Worm (Caenorhabditis elegans) whole organism, mixed stage, embryonic: ENCODE results near the gene col-181.

Experiments
- blmp-1 ChIP-seq: fragments of 150-350 bp; optimal IDR thresholded peaks from 2 replicates; lab custom pipeline; 2014; ENCODE audit warnings: missing biosample characterization, missing genetic modification characterization
- elt-3 ChIP-seq: fragments of 150-350 bp; optimal IDR thresholded peaks from 2 replicates; lab custom pipeline; 2014; ENCODE audit warnings: missing biosample characterization, missing genetic modification characterization
- lin-13 ChIP-seq: fragments of 150-350 bp; optimal IDR thresholded peaks from 2 replicates; lab custom pipeline; 2014; ENCODE audit warnings: missing biosample characterization, missing genetic modification characterization
- lsy-2 ChIP-seq: fragments of 150-350 bp; optimal IDR thresholded peaks from 2 replicates; lab custom pipeline; 2014; ENCODE audit warnings: missing biosample characterization, missing genetic modification characterization
- nhr-237 ChIP-seq: fragments of 150-350 bp; optimal IDR thresholded peaks from 2 replicates; lab custom pipeline; 2014; ENCODE audit warnings: missing biosample characterization, missing genetic modification characterization
- nhr-28 ChIP-seq: fragments of 150-350 bp; optimal IDR thresholded peaks from 2 replicates; lab custom pipeline; 2014; ENCODE audit warnings: missing biosample characterization, missing genetic modification characterization
- nhr-76 ChIP-seq: sonication (generic microtip); optimal IDR thresholded peaks from 2 replicates; lab custom pipeline; 2017; ENCODE audit warnings: missing biosample characterization, missing genetic modification characterization
- pha-4 ChIP-seq: fragments of 150-350 bp; optimal IDR thresholded peaks from 2 replicates; lab custom pipeline; 2018; ENCODE audit warnings: missing biosample characterization, missing genetic modification reagents, missing genetic modification characterization
- snpc-4 ChIP-seq: fragments of 150-350 bp; optimal IDR thresholded peaks from 2 replicates; lab custom pipeline; 2014; ENCODE audit warnings: missing biosample characterization, missing genetic modification characterization
- zip-8 ChIP-seq: fragments of 150-350 bp; optimal IDR thresholded peaks from 2 replicates; lab custom pipeline; 2014; ENCODE audit warnings: missing biosample characterization, missing genetic modification characterization
- ztf-11 ChIP-seq: fragments of 150-350 bp; optimal IDR thresholded peaks from 2 replicates; lab custom pipeline; 2014; ENCODE audit warnings: missing biosample characterization, missing genetic modification characterization

DNA sequence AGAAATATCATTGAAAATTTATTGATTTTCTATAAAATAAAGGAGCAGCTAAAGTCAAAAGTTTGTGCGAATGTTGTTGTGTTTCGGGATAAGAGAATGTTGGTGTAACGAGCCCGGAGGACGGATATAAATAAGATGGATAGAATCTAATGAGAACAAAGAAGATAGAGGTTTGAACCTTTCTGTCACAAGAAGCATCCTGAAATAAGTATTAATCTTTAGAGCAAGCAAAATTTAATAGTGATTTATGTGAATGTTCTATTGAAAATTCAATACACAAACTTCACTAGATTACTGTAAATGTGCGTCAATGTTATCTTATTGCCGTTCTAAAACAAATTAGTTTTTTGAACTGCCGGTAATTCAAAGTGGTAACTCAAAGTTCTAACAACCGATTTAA is 1.0 kb upstream of the col-181 start, which contains the start of gene W03G11.3:
- no peak for TF ChIP-seq lin-13 (tag; lab: Kevin White, UChicago)
- TF ChIP-seq lsy-2 (tag; lab: Kevin White, UChicago) = no peak
- no peak for TF ChIP-seq ztf-11
- TF ChIP-seq nhr-237 (tag; lab: Kevin White, UChicago) = no peak
- TF ChIP-seq elt-3 (tag; lab: Kevin White, UChicago) = no peak
- no peak for TF ChIP-seq zip-8 (tag; lab: Kevin White, UChicago)
- no peak for TF ChIP-seq pha-4 (tag; lab: Kevin White, UChicago)
- TF ChIP-seq nhr-28 (tag; lab: Kevin White, UChicago) = no peak
- no peak for TF ChIP-seq blmp-1 (tag; lab: Kevin White, UChicago)
- no peak for TF ChIP-seq snpc-4 (tag; lab: Kevin White, UChicago)
- TF ChIP-seq nhr-76 = no peak
